Worm (Caenorhabditis elegans): Measurements from ENCODE around the gene F53F4.7.
A peak's percentile ranks its signal among the peaks of the same experiment; 100 is the strongest.

DNA sequence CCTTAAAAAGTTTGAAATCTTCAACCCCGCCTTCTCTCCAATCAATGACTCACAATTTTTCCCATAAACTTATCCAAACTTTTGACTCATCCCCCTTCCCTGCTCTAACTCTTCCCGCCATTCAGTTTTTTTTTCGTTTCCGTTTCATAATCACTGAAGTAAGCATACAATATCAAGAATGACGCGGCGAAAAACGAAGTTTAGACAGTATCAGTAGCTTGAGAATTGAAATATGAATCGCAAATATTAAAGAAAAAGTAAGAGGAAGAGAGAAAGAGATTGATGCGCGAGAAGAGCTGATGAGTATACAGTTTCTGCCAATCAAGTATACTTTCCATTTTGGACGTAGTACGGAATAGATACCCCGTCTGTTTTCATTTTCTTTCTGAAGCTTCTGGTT lies 36.3 kb downstream of the F53F4.7 start:
- TF ChIP-seq R02D3.7 (tag; optimal IDR thresholded peaks at IDR 0.05) (no peak), lim-7 (GFP tag; IDR thresholded peaks at IDR 0.05) (no peak), egl-27 (tag; optimal IDR thresholded peaks at IDR 0.05) (no peak), nhr-11 (tag; optimal IDR thresholded peaks at IDR 0.05) (no peak), dpl-1 (GFP tag; optimal IDR thresholded peaks at IDR 0.05) (no peak), aha-1 (tag) (no peak), snpc-4 (tag; optimal IDR thresholded peaks at IDR 0.05) (no peak), daf-12 (tag; optimal IDR thresholded peaks at IDR 0.05) (no peak), unc-39 (tag; optimal IDR thresholded peaks at IDR 0.05) (no peak), Y5F2A.4 (GFP tag; optimal IDR thresholded peaks at IDR 0.05) (no peak), nhr-77 (tag; optimal IDR thresholded peaks at IDR 0.05) (no peak), pqm-1 (tag; optimal IDR thresholded peaks at IDR 0.05) (peak; percentile 58), fos-1 (tag; optimal IDR thresholded peaks at IDR 0.05) (no peak), jun-1 (tag; optimal IDR thresholded peaks at IDR 0.05) (no peak)

All from whole organism, L4 larva.